Fruit fly (Drosophila melanogaster): ENCODE results near the gene CG13358.

- no peak for TF ChIP-seq br (GFP tag; optimal IDR thresholded peaks at IDR 0.05)
- TF ChIP-seq psq (GFP tag; optimal IDR thresholded peaks at IDR 0.05): no peak
- no peak for TF ChIP-seq pan (optimal IDR thresholded peaks at IDR 0.05)
- TF ChIP-seq Dif (GFP tag; optimal IDR thresholded peaks at IDR 0.05; ENCODE audit: partially characterized antibody): no peak
- TF ChIP-seq HLH106 (tag; optimal IDR thresholded peaks at IDR 0.05): no peak
- no peak for TF ChIP-seq lola (GFP tag; optimal IDR thresholded peaks at IDR 0.05)
- TF ChIP-seq Jra (GFP tag; optimal IDR thresholded peaks at IDR 0.05): no peak
- no peak for TF ChIP-seq foxo (GFP tag; optimal IDR thresholded peaks at IDR 0.05)
Measured at dm6 chrX:774160-774700, 30.5 kb downstream of the CG13358 start.

Measured in whole organism, wandering third instar larva.